Worm (Caenorhabditis elegans): Measurements from ENCODE around the gene C17G10.7.
"Not testable (repeated sequence)": the region's sequence is repeated elsewhere in the genome, so short reads cannot be mapped to it uniquely, and the experiment has no call there.

The C17G10.7 gene

DNA sequence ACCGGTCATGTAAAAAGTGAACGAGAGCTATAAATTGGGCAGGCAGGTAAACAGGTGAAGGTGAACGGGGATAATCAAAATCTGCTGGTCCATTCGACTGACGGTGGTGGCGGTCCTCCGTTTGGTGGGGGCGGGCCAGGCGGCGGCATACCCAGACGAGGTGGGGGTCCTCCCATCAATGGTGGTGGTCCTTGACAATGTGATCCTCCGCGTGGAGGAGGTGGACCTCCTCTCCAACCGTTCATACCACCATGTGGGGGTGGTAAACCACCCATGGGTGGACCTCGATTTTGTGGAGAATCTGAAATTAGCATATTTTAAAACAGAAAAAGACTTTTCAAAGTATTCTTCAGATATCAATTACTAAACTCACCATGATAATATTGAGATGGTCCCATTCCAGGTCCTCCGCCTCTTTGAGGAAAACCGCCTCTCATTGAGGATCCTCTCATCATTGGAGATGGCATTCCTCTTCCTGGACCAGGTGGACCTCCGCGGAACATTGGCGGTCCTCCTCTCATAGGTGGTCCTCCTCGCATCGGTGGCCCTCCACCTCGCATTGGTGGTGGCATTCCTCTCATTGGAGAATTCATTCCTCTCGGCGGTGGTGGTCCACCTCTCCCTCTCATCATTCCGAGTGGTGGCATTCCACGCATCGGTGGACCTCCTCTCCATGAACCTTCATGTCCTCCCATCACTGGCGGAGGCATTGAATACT lies 32.9 kb upstream of the C17G10.7 start:
- TF ChIP-seq R02D3.7 (tag; optimal IDR thresholded peaks at IDR 0.05) (no peak), zag-1 (tag; optimal IDR thresholded peaks at IDR 0.05) (no peak), nhr-129 (tag; optimal IDR thresholded peaks at IDR 0.05) (no peak), mdl-1 (tag; optimal IDR thresholded peaks at IDR 0.05) (no peak), sma-9 (GFP tag; optimal IDR thresholded peaks at IDR 0.05) (no peak), sma-9 (tag; optimal IDR thresholded peaks at IDR 0.05) (no peak)

- TF ChIP-seq ztf-1 (GFP tag; conservative IDR thresholded peaks at IDR 0.05) (no peak), crh-2 (tag; optimal IDR thresholded peaks at IDR 0.05) (no peak), nhr-129 (tag; optimal IDR thresholded peaks at IDR 0.05) (no peak)
Measured at ce11 chrII:5638059-5638458, 30.4 kb upstream of the C17G10.7 start, which contains the start of gene F59E12.3. Gene F59E12.3, plus strand, starts transcription at chrII:5638359.

- no peak for TF ChIP-seq skn-1 (tag; optimal IDR thresholded peaks at IDR 0.05)
- no peak for TF ChIP-seq ztf-11 (tag; optimal IDR thresholded peaks at IDR 0.05)
- TF ChIP-seq sem-4 (tag; optimal IDR thresholded peaks at IDR 0.05): no peak
- no peak for TF ChIP-seq elt-1 (tag; optimal IDR thresholded peaks at IDR 0.05)
- no peak for TF ChIP-seq aly-2 (tag; optimal IDR thresholded peaks at IDR 0.05)
- no peak for TF ChIP-seq alr-1 (tag; optimal IDR thresholded peaks at IDR 0.05)
- no peak for TF ChIP-seq dmd-4 (tag; optimal IDR thresholded peaks at IDR 0.05)
- no peak for TF ChIP-seq mbf-1 (tag; optimal IDR thresholded peaks at IDR 0.05)
- no peak for TF ChIP-seq nhr-237 (tag; optimal IDR thresholded peaks at IDR 0.05)
- no peak for TF ChIP-seq zag-1 (tag; optimal IDR thresholded peaks at IDR 0.05)
- TF ChIP-seq lin-39 (tag; optimal IDR thresholded peaks at IDR 0.05): no peak
- TF ChIP-seq nhr-6 (tag; optimal IDR thresholded peaks at IDR 0.05): no peak
- no peak for TF ChIP-seq mdl-1 (tag; optimal IDR thresholded peaks at IDR 0.05)
Measured at ce11 chrII:5636826-5637225, 29.2 kb upstream of the C17G10.7 start, which contains the start of gene F59E12.8. Gene F59E12.8, minus strand, starts transcription at chrII:5636926.

- TF ChIP-seq C34F6.9 (tag; optimal IDR thresholded peaks at IDR 0.05) (peak; percentile 60), crh-2 (tag; optimal IDR thresholded peaks at IDR 0.05) (no peak), nhr-11 (tag; optimal IDR thresholded peaks at IDR 0.05) (no peak), gmeb-1 (tag; optimal IDR thresholded peaks at IDR 0.05) (peak; percentile 13)
Measured at ce11 chrII:5633453-5633852, 25.8 kb upstream of the C17G10.7 start.

DNA sequence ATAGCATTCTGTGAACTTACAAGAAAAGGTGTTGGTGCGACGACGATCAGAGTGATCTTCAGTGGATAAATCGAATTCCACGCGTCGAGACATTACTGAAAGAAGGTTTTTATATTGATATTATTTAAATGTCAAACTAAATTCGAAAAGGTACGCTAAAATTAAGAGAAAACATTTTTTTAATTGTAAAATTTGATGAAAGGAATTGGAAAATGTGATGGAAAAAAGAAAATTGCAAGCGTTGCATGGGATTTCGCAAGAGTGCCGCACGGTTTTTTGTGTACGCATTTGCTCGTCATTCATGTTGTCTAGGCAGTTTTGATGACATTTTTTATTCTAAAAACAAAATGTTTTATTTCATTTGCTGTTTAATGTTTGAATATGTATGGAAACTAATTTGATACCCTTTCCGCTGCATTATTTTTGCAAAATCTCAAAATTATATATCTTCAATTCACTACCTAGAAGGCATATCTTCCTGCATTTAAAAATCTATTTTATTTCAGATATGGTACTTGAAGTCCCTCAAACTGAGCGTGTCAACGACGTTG lies 23.3 kb upstream of the C17G10.7 start, which contains the start of the genes F59E12.6 and npl-4.1:
F59E12.6 (minus strand) TSS at position 101 of the 551 bp plus-strand sequence.
npl-4.1 (plus strand) TSS at position 501 of the 551 bp plus-strand sequence.
- not testable (repeated sequence) for TF ChIP-seq nhr-129, C34F6.9, ztf-4 (tag; optimal IDR thresholded peaks at IDR 0.05)

- TF ChIP-seq sem-4 (tag; optimal IDR thresholded peaks at IDR 0.05): no peak
- TF ChIP-seq unc-55 (GFP tag; optimal IDR thresholded peaks at IDR 0.05): no peak
- TF ChIP-seq nhr-129 (tag; optimal IDR thresholded peaks at IDR 0.05): peak; percentile 93
Measured at ce11 chrII:5628326-5628818, 20.7 kb upstream of the C17G10.7 start, which contains the start of gene F59E12.15. Gene F59E12.15, minus strand, starts transcription at chrII:5628376.

DNA sequence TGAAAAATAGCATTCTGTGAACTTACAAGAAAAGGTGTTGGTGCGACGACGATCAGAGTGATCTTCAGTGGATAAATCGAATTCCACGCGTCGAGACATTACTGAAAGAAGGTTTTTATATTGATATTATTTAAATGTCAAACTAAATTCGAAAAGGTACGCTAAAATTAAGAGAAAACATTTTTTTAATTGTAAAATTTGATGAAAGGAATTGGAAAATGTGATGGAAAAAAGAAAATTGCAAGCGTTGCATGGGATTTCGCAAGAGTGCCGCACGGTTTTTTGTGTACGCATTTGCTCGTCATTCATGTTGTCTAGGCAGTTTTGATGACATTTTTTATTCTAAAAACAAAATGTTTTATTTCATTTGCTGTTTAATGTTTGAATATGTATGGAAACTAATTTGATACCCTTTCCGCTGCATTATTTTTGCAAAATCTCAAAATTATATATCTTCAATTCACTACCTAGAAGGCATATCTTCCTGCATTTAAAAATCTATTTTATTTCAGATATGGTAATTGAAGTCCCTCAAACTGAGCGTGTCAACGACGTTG lies 14.8 kb upstream of the C17G10.7 start, which contains the start of the genes eif-3.L and npl-4.2:
eif-3.L (minus strand) TSS at position 101 of the 557 bp plus-strand sequence.
npl-4.2 (plus strand) TSS at position 507 of the 557 bp plus-strand sequence.
- TF ChIP-seq ceh-82 (tag; optimal IDR thresholded peaks at IDR 0.05); sma-9 (GFP tag; optimal IDR thresholded peaks at IDR 0.05); sma-9 (tag; optimal IDR thresholded peaks at IDR 0.05); crh-2 (tag; optimal IDR thresholded peaks at IDR 0.05): not testable (repeated sequence)

DNA sequence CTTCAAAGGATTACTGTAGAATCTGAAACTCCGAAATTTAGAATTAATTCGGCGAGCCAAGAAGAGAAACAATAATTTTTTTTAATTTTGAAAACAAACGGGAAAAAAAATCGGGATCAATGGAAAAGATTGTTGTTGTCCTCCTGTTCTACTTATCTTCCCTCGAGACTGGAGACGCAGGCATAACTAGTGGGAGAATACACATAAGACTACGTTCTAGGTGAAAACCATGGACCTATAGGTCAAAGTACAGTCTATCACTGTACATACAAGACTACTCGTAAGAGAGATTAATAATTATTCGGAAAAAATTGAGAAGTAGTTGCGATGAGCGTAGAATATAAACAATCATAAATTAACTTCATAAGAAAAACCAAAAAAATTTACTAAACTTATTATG lies 11.6 kb upstream of the C17G10.7 start, which contains the start of gene dhs-6:
dhs-6 (minus strand) TSS at position 22 of the 400 bp plus-strand sequence.
- TF ChIP-seq ztf-4 (tag; optimal IDR thresholded peaks at IDR 0.05): no peak
- TF ChIP-seq sma-9 (GFP tag; optimal IDR thresholded peaks at IDR 0.05): peak; percentile 32
- no peak for TF ChIP-seq sma-9 (tag; optimal IDR thresholded peaks at IDR 0.05)
- TF ChIP-seq fos-1 (tag; optimal IDR thresholded peaks at IDR 0.05): peak; percentile 13

All from whole organism, L2 larva.